Worm (Caenorhabditis elegans): ENCODE data around the gene gpx-7.

ce11 chrX:7781827-7782226, 17.8 kb downstream of the gpx-7 start:
- TF ChIP-seq pes-1 (GFP tag; IDR thresholded peaks at IDR 0.05) (no peak), tbx-37 (GFP tag; conservative IDR thresholded peaks at IDR 0.05) (no peak), sea-1 (GFP tag; conservative IDR thresholded peaks at IDR 0.05) (no peak), ama-1 (optimal IDR thresholded peaks at IDR 0.05) (no peak), tra-4 (tag; optimal IDR thresholded peaks at IDR 0.05) (no peak), flt-1 (GFP tag; IDR thresholded peaks at IDR 0.05) (no peak), hmbx-1 (tag; optimal IDR thresholded peaks at IDR 0.05) (no peak), hnd-1 (tag; optimal IDR thresholded peaks at IDR 0.05) (no peak), ceh-13 (GFP tag; optimal IDR thresholded peaks at IDR 0.05) (no peak)

Measured in whole organism, early embryonic.